Worm (Caenorhabditis elegans) whole organism, L1 larva: ENCODE data around the gene Y104H12D.2.

ENCODE experiments used
- C04F5.9 ChIP-seq: sonication (generic microtip); optimal IDR thresholded peaks from 2 replicates; lab custom pipeline; 2016; ENCODE audit warnings: missing genetic modification characterization, missing compliant biosample characterization
- C16A3.4 ChIP-seq: fragments of 150-350 bp; optimal IDR thresholded peaks from 2 replicates; lab custom pipeline; 2014; ENCODE audit warnings: missing biosample characterization, missing genetic modification characterization
- Y116A8C.19 ChIP-seq: sonication (generic microtip); optimal IDR thresholded peaks from 2 replicates; lab custom pipeline; 2016; ENCODE audit warnings: missing compliant biosample characterization, missing genetic modification characterization, borderline replicate concordance
- alr-1 ChIP-seq: fragments of 200-800 bp; sonication (Bioruptor generic); optimal IDR thresholded peaks from 2 replicates; lab custom pipeline; 2018; ENCODE audit warnings: borderline replicate concordance, mild to moderate bottlenecking, missing genetic modification characterization, missing compliant biosample characterization
- blmp-1 ChIP-seq: fragments of 150-350 bp; optimal IDR thresholded peaks from 2 replicates; lab custom pipeline; 2014; ENCODE audit warnings: missing biosample characterization, missing genetic modification characterization
- ceh-63 ChIP-seq: fragments of 200-800 bp; sonication (Bioruptor generic); optimal IDR thresholded peaks from 2 replicates; lab custom pipeline; 2018; ENCODE audit warnings: mild to moderate bottlenecking, missing genetic modification characterization, missing compliant biosample characterization
- ceh-82 ChIP-seq, 3 experiments: fragments of 150-350 bp in 1 of 3; sonication (generic microtip) in 2 of 3; optimal IDR thresholded peaks; 2 replicates each; lab custom pipeline; 2014 to 2017; ENCODE audit warnings: missing biosample characterization in 3 of 3, missing genetic modification characterization in 3 of 3
- ceh-88 ChIP-seq: fragments of 200-800 bp; sonication (Bioruptor generic); IDR thresholded peaks from 2 replicates; pipeline ENCODE4 v1.3.6; 2022; ENCODE audit warnings: missing genetic modification characterization, missing compliant biosample characterization
- ces-1 ChIP-seq: fragments of 150-350 bp; optimal IDR thresholded peaks from 2 replicates; lab custom pipeline; 2014; ENCODE audit warnings: missing biosample characterization, missing genetic modification reagents, missing genetic modification characterization
- dpl-1 ChIP-seq, 3 experiments: fragments of 150-350 bp in 2 of 3; sonication (generic microtip) in 1 of 3; optimal IDR thresholded peaks; 2 replicates each; lab custom pipeline; 2014 to 2017; ENCODE audit warnings: missing biosample characterization in 3 of 3, missing genetic modification characterization in 3 of 3, missing genetic modification reagents in 3 of 3
- efl-1 ChIP-seq, 4 experiments: fragments of 150-350 bp; optimal IDR thresholded peaks in 3 of 4; peaks in 1 of 4; 1 replicate in 1 of 4; 2 replicates in 3 of 4; lab custom pipeline; 2014; ENCODE audit warnings: missing biosample characterization in 2 of 4, missing genetic modification characterization in 2 of 4, missing genetic modification reagents in 2 of 4
- egl-13 ChIP-seq: sonication (generic microtip); optimal IDR thresholded peaks from 2 replicates; lab custom pipeline; 2016; ENCODE audit warnings: missing genotype, missing genetic modification reagents, missing genetic modification characterization, missing compliant biosample characterization
- elt-3 ChIP-seq, 6 experiments: fragments of 150-350 bp in 1 of 6; sonication (generic microtip); optimal IDR thresholded peaks; 2 replicates each; lab custom pipeline; 2017 to 2018; ENCODE audit warnings: missing biosample characterization in 6 of 6, missing genetic modification characterization in 6 of 6, inconsistent platforms in 1 of 6
- fkh-10 ChIP-seq: sonication (generic microtip); optimal IDR thresholded peaks from 2 replicates; lab custom pipeline; 2017; ENCODE audit warnings: missing biosample characterization, missing genetic modification reagents, missing genetic modification characterization
- grh-1 ChIP-seq: fragments of 200-800 bp; sonication (Bioruptor generic); IDR thresholded peaks from 2 replicates; pipeline ENCODE4 v1.3.6; 2022; ENCODE audit warnings: missing genetic modification reagents, missing genetic modification characterization, missing compliant biosample characterization
- hlh-4 ChIP-seq: sonication (generic microtip); optimal IDR thresholded peaks from 2 replicates; lab custom pipeline; 2016; ENCODE audit warnings: mild to moderate bottlenecking, missing genetic modification characterization, missing compliant biosample characterization
- irx-1 ChIP-seq: sonication (generic microtip); optimal IDR thresholded peaks from 2 replicates; lab custom pipeline; 2016; ENCODE audit warnings: missing genetic modification characterization, missing compliant biosample characterization
- isw-1 ChIP-seq: fragments of 200-800 bp; sonication (Bioruptor generic); IDR thresholded peaks from 2 replicates; pipeline ENCODE4 v1.3.6; 2022; ENCODE audit warnings: missing genetic modification characterization, missing compliant biosample characterization
- lin-13 ChIP-seq: fragments of 150-350 bp; optimal IDR thresholded peaks from 2 replicates; lab custom pipeline; 2014; ENCODE audit warnings: missing biosample characterization, missing genetic modification reagents, missing genetic modification characterization
- lin-14 ChIP-seq: fragments of 200-800 bp; sonication (Bioruptor generic); optimal IDR thresholded peaks from 2 replicates; lab custom pipeline; 2018; ENCODE audit warnings: mild to moderate bottlenecking, missing genetic modification characterization, moderate library complexity, missing compliant biosample characterization
- lin-15B ChIP-seq: fragments of 150-350 bp; sonication (generic microtip); optimal IDR thresholded peaks from 3 replicates; lab custom pipeline; 2014; ENCODE audit warnings: missing biosample characterization, missing genetic modification characterization
- lin-35 ChIP-seq, 2 experiments: fragments of 150-350 bp; optimal IDR thresholded peaks; 2 replicates each; lab custom pipeline; 2014; ENCODE audit warnings: missing biosample characterization in 2 of 2, missing genetic modification characterization in 2 of 2, missing genetic modification reagents in 2 of 2
- lin-39 ChIP-seq: fragments of 150-350 bp; optimal IDR thresholded peaks from 2 replicates; lab custom pipeline; 2014; ENCODE audit warnings: missing biosample characterization, missing genetic modification reagents, missing genetic modification characterization
- lsy-2 ChIP-seq, 2 experiments: fragments of 150-350 bp; optimal IDR thresholded peaks; 2 replicates each; lab custom pipeline; 2014; ENCODE audit warnings: missing biosample characterization in 2 of 2, missing genetic modification characterization in 2 of 2
- mab-9 ChIP-seq: fragments of 200-800 bp; sonication (Bioruptor generic); IDR thresholded peaks from 2 replicates; pipeline ENCODE4 v1.3.6; 2022; ENCODE audit warnings: missing genetic modification reagents, missing genetic modification characterization, missing compliant biosample characterization
- mdl-1 ChIP-seq, 2 experiments: fragments of 150-350 bp; optimal IDR thresholded peaks; 2 replicates each; lab custom pipeline; 2014 to 2017; ENCODE audit warnings: missing biosample characterization in 2 of 2, missing genetic modification characterization in 2 of 2, inconsistent platforms in 1 of 2
- mef-2 ChIP-seq: fragments of 150-350 bp; optimal IDR thresholded peaks from 2 replicates; lab custom pipeline; 2014; ENCODE audit warnings: missing biosample characterization, missing genetic modification characterization
- mep-1 ChIP-seq: fragments of 150-350 bp; optimal IDR thresholded peaks from 2 replicates; lab custom pipeline; 2014; ENCODE audit warnings: missing biosample characterization, missing genetic modification characterization
- nhr-11 ChIP-seq: fragments of 150-350 bp; optimal IDR thresholded peaks from 2 replicates; lab custom pipeline; 2014; ENCODE audit warnings: missing biosample characterization, missing genetic modification characterization
- nhr-12 ChIP-seq: sonication (generic microtip); optimal IDR thresholded peaks from 2 replicates; lab custom pipeline; 2017; ENCODE audit warnings: missing biosample characterization, missing genetic modification characterization
- nhr-19 ChIP-seq: fragments of 200-800 bp; sonication (Bioruptor generic); conservative IDR thresholded peaks from 2 replicates; pipeline ENCODE4 v1.3.6; 2022; ENCODE audit warnings: missing genetic modification characterization, missing compliant biosample characterization
- nhr-28 ChIP-seq: fragments of 150-350 bp; optimal IDR thresholded peaks from 2 replicates; lab custom pipeline; 2014; ENCODE audit warnings: missing biosample characterization, missing genetic modification characterization
- nhr-71 ChIP-seq: sonication (generic microtip); optimal IDR thresholded peaks from 2 replicates; lab custom pipeline; 2016; ENCODE audit warnings: mild to moderate bottlenecking, missing genetic modification characterization, moderate library complexity, missing compliant biosample characterization
- nhr-76 ChIP-seq: sonication (generic microtip); optimal IDR thresholded peaks from 2 replicates; lab custom pipeline; 2017; ENCODE audit warnings: missing biosample characterization, missing genetic modification characterization
- nhr-84 ChIP-seq: sonication (generic microtip); optimal IDR thresholded peaks from 2 replicates; lab custom pipeline; 2017; ENCODE audit warnings: missing biosample characterization, missing genetic modification characterization
- nhr-85 ChIP-seq: sonication (generic microtip); peaks from one replicate; lab custom pipeline; 2016; ENCODE audit warnings: missing genetic modification characterization, inconsistent platforms, missing compliant biosample characterization
- nhr-90 ChIP-seq: sonication (generic microtip); optimal IDR thresholded peaks from 2 replicates; lab custom pipeline; 2016; ENCODE audit warnings: mild to moderate bottlenecking, missing genetic modification characterization, missing compliant biosample characterization; ENCODE audit not compliant: poor library complexity
- pax-3 ChIP-seq: fragments of 200-800 bp; sonication (Bioruptor generic); optimal IDR thresholded peaks from 2 replicates; lab custom pipeline; 2018; ENCODE audit warnings: mild to moderate bottlenecking, missing genetic modification characterization, moderate library complexity, missing compliant biosample characterization
- rnt-1 ChIP-seq: sonication (generic microtip); optimal IDR thresholded peaks from 2 replicates; lab custom pipeline; 2016; ENCODE audit warnings: mild to moderate bottlenecking, missing genetic modification characterization, moderate library complexity, missing compliant biosample characterization
- skn-1 ChIP-seq: fragments of 150-350 bp; optimal IDR thresholded peaks from 2 replicates; lab custom pipeline; 2014; ENCODE audit warnings: missing biosample characterization, missing genetic modification characterization
- snu-23 ChIP-seq: sonication (generic microtip); optimal IDR thresholded peaks from 2 replicates; lab custom pipeline; 2016; ENCODE audit warnings: missing genetic modification characterization, missing compliant biosample characterization
- swsn-7 ChIP-seq: sonication (generic microtip); optimal IDR thresholded peaks from 2 replicates; lab custom pipeline; 2016; ENCODE audit warnings: missing genetic modification characterization, missing compliant biosample characterization
- tbx-2 ChIP-seq: sonication (generic microtip); optimal IDR thresholded peaks from 2 replicates; lab custom pipeline; 2016; ENCODE audit warnings: missing genetic modification characterization, missing compliant biosample characterization
- unc-130 ChIP-seq: fragments of 150-350 bp; optimal IDR thresholded peaks from 2 replicates; lab custom pipeline; 2017; ENCODE audit warnings: missing biosample characterization, missing genetic modification characterization, inconsistent platforms
- unc-62 ChIP-seq: fragments of 150-350 bp; optimal IDR thresholded peaks from 2 replicates; lab custom pipeline; 2014; ENCODE audit warnings: missing biosample characterization, missing genetic modification reagents, missing genetic modification characterization
- vab-15 ChIP-seq: sonication (generic microtip); optimal IDR thresholded peaks from 2 replicates; lab custom pipeline; 2017; ENCODE audit warnings: missing genotype, mild to moderate bottlenecking, missing genetic modification characterization, missing compliant biosample characterization
- xbp-1 ChIP-seq: sonication (generic microtip); optimal IDR thresholded peaks from 2 replicates; lab custom pipeline; 2016; ENCODE audit warnings: missing genetic modification characterization, missing compliant biosample characterization
- zag-1 ChIP-seq: fragments of 150-350 bp; optimal IDR thresholded peaks from 2 replicates; lab custom pipeline; 2014; ENCODE audit warnings: missing biosample characterization, missing genetic modification characterization
- zip-4 ChIP-seq: fragments of 200-800 bp; sonication (Bioruptor generic); optimal IDR thresholded peaks from 2 replicates; lab custom pipeline; 2018; ENCODE audit warnings: mild to moderate bottlenecking, missing genetic modification characterization, moderate library complexity, missing compliant biosample characterization
- ztf-4 ChIP-seq: fragments of 150-350 bp; optimal IDR thresholded peaks from 2 replicates; lab custom pipeline; 2014; ENCODE audit warnings: missing biosample characterization, missing genetic modification characterization

The Y104H12D.2 gene

DNA sequence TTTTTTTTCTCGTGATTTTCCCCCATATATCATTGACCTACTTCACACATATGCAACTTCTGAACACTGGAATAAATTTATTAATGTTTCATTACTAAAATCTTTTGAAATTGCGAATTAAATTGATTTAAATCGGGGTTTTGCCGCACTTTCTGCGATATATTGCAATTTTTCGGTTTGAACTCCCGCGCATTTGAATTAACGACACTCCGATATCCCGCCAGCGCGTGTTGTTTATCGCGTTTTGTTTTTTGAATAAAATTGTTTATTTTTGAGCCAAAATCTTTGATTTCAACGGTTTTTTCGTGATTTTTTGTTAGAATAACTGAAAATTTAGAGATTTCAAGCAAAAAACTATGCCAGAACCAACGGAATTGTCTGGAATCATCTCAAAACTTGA is at the start of gene Y104H12D.2:
Gene Y104H12D.2, plus strand, starts transcription at position 340 of the 400 bp plus-strand sequence.
- TF ChIP-seq mef-2 (tag; lab: Kevin White, UChicago) = no peak
- no peak for TF ChIP-seq nhr-12 (tag; lab: Kevin White, UChicago)
- no peak for TF ChIP-seq mab-9 (GFP tag; lab: Robert Waterston, UW)
- TF ChIP-seq nhr-28 = no peak
- no peak for TF ChIP-seq nhr-76 (tag; lab: Kevin White, UChicago)
- TF ChIP-seq lsy-2 (tag; optimal IDR thresholded peaks at IDR 0.05; lab: Kevin White, UChicago) = peak; percentile 55 to 67
- TF ChIP-seq fkh-10 (GFP tag; lab: Kevin White, UChicago) = no peak
- no peak for TF ChIP-seq elt-3 (tag; optimal IDR thresholded peaks at IDR 0.05; lab: Kevin White, UChicago)
- TF ChIP-seq nhr-71 (tag; lab: Kevin White, UChicago) = no peak
- TF ChIP-seq ceh-82 (tag; optimal IDR thresholded peaks at IDR 0.05; lab: Kevin White, UChicago) = peak in 1 of 3 experiments; percentile 64
- peak; percentile 20 for TF ChIP-seq skn-1 (tag; lab: Kevin White, UChicago)
- TF ChIP-seq Y116A8C.19 (tag; lab: Kevin White, UChicago) = no peak
- peak; percentile 19 for TF ChIP-seq irx-1 (tag; lab: Kevin White, UChicago)
- no peak for TF ChIP-seq lin-15B (tag; lab: Kevin White, UChicago)
- 0 out of 2 replicates have a peak, but pooled peaks have one; percentile 39 for TF ChIP-seq grh-1
- TF ChIP-seq vab-15 = no peak
- TF ChIP-seq nhr-19 (GFP tag; lab: Robert Waterston, UW) = no peak
- peak; percentile 27 for TF ChIP-seq xbp-1 (tag; lab: Kevin White, UChicago)
- TF ChIP-seq lin-14 (GFP tag; lab: Kevin White, UChicago) = no peak
- TF ChIP-seq zip-4 (GFP tag; lab: Kevin White, UChicago) = no peak
- TF ChIP-seq blmp-1 (tag; lab: Kevin White, UChicago) = peak; percentile 31
- no peak for TF ChIP-seq pax-3 (tag; lab: Kevin White, UChicago)
- peak; percentile 28 for TF ChIP-seq tbx-2
- TF ChIP-seq mep-1 (tag; lab: Kevin White, UChicago) = peak; percentile 49
- no peak for TF ChIP-seq hlh-4 (tag; lab: Kevin White, UChicago)
- TF ChIP-seq nhr-84 = no peak
- TF ChIP-seq swsn-7 (tag; lab: Kevin White, UChicago) = no peak
- peak in 1 of 2 experiments; percentile 15 for TF ChIP-seq mdl-1 (tag; optimal IDR thresholded peaks at IDR 0.05; lab: Kevin White, UChicago)
- TF ChIP-seq lin-39 (tag; lab: Kevin White, UChicago) = peak; percentile 1
- no peak for TF ChIP-seq alr-1 (tag; lab: Kevin White, UChicago)
- no peak for TF ChIP-seq egl-13 (tag; lab: Kevin White, UChicago)
- TF ChIP-seq nhr-85 = peak; percentile 41
- TF ChIP-seq ceh-88 (GFP tag; lab: Robert Waterston, UW) = no peak
- peak; percentile 38 for TF ChIP-seq C04F5.9 (tag; lab: Kevin White, UChicago)
- TF ChIP-seq dpl-1 (GFP tag; optimal IDR thresholded peaks at IDR 0.05; lab: Kevin White, UChicago) = peak; percentile 88 to 95 (median 94)
- TF ChIP-seq nhr-11 (tag; lab: Kevin White, UChicago) = no peak
- no peak for TF ChIP-seq rnt-1 (tag; lab: Kevin White, UChicago)
- TF ChIP-seq efl-1 (optimal IDR thresholded peaks at IDR 0.05; lab: Kevin White, UChicago) = peak; percentile 90 to 95
- TF ChIP-seq efl-1 (GFP tag; optimal IDR thresholded peaks at IDR 0.05 in 1 of 2; lab: Kevin White, UChicago) = peak; percentile 95 to 99
- no peak for TF ChIP-seq ztf-4
- TF ChIP-seq unc-62 (GFP tag; lab: Kevin White, UChicago) = no peak
- TF ChIP-seq lin-13 (GFP tag; lab: Kevin White, UChicago) = peak; percentile 44
- no peak for TF ChIP-seq ceh-63
- peak; percentile 60 for TF ChIP-seq snu-23
- peak; percentile 95 to 96 for TF ChIP-seq lin-35 (GFP tag; optimal IDR thresholded peaks at IDR 0.05; lab: Kevin White, UChicago)
- peak; percentile 5; the same call in 1 of the 2 replicates for TF ChIP-seq isw-1 (GFP tag; lab: Robert Waterston, UW)
- no peak for TF ChIP-seq C16A3.4
- no peak for TF ChIP-seq nhr-90 (tag; lab: Kevin White, UChicago)
- TF ChIP-seq unc-130 = peak; percentile 2
- no peak for TF ChIP-seq zag-1 (tag; lab: Kevin White, UChicago)
- TF ChIP-seq ces-1 (GFP tag; lab: Kevin White, UChicago) = no peak
